Fruit fly (Drosophila melanogaster) whole organism, embryonic: ENCODE results near the gene frac.

Source experiments
- Abd-B ChIP-seq: fragments of 200-800 bp; sonication (Bioruptor generic); optimal IDR thresholded peaks from 2 replicates; lab custom pipeline; 2018; ENCODE audit warnings: missing biosample characterization, mild to moderate bottlenecking, missing genetic modification characterization, moderate library complexity
- CG10462 ChIP-seq: fragments of 200-800 bp; sonication (Bioruptor generic); optimal IDR thresholded peaks from 2 replicates; lab custom pipeline; 2016; ENCODE audit warnings: missing biosample characterization, missing genetic modification characterization
- CG10565 ChIP-seq: fragments of 200-800 bp; sonication (Bioruptor generic); optimal IDR thresholded peaks from 3 replicates; lab custom pipeline; 2016; ENCODE audit warnings: missing biosample characterization, mild to moderate bottlenecking, missing genetic modification characterization
- CG11247 ChIP-seq: fragments of 200-800 bp; sonication (Bioruptor generic); IDR thresholded peaks from 2 replicates; pipeline ENCODE4 v1.3.6; 2022; ENCODE audit warnings: missing biosample characterization, missing genetic modification characterization
- CG11456 ChIP-seq: fragments of 200-800 bp; sonication (Bioruptor generic); IDR thresholded peaks from 3 replicates; pipeline ENCODE4 v1.3.6; 2022; ENCODE audit warnings: missing biosample characterization, missing genetic modification characterization
- CG12219 ChIP-seq: fragments of 200-800 bp; sonication (Bioruptor generic); optimal IDR thresholded peaks from 3 replicates; lab custom pipeline; 2018; ENCODE audit warnings: missing biosample characterization, mild to moderate bottlenecking, missing genetic modification characterization
- CG13624 ChIP-seq: fragments of 200-800 bp; sonication (Bioruptor generic); optimal IDR thresholded peaks from 2 replicates; lab custom pipeline; 2016; ENCODE audit warnings: missing biosample characterization, missing genetic modification characterization
- CG13775 ChIP-seq: fragments of 200-800 bp; sonication (Bioruptor generic); optimal IDR thresholded peaks from 3 replicates; lab custom pipeline; 2017; ENCODE audit warnings: missing biosample characterization, mild to moderate bottlenecking, missing genetic modification characterization
- CG1603 ChIP-seq: fragments of 200-800 bp; sonication (Bioruptor generic); optimal IDR thresholded peaks from 2 replicates; lab custom pipeline; 2019; ENCODE audit warnings: missing biosample characterization, mild to moderate bottlenecking, missing genetic modification characterization, moderate library complexity
- CG17568 ChIP-seq: fragments of 200-800 bp; sonication (Bioruptor generic); optimal IDR thresholded peaks from 2 replicates; lab custom pipeline; 2018; ENCODE audit warnings: missing biosample characterization, mild to moderate bottlenecking, missing genetic modification characterization, moderate library complexity
- CG18262 ChIP-seq: fragments of 200-800 bp; optimal IDR thresholded peaks from 3 replicates; lab custom pipeline; 2019; ENCODE audit warnings: missing biosample characterization, mild to moderate bottlenecking, missing genetic modification characterization, moderate library complexity
- CG30020 ChIP-seq: fragments of 200-800 bp; optimal IDR thresholded peaks from 2 replicates; lab custom pipeline; 2019; ENCODE audit warnings: missing biosample characterization, mild to moderate bottlenecking, missing genetic modification characterization, moderate library complexity
- CG3281 ChIP-seq: fragments of 200-800 bp; sonication (Bioruptor generic); optimal IDR thresholded peaks from 3 replicates; lab custom pipeline; 2017; ENCODE audit warnings: missing biosample characterization, mild to moderate bottlenecking, missing genetic modification characterization
- CG33557 ChIP-seq: fragments of 200-800 bp; sonication (Bioruptor generic); optimal IDR thresholded peaks from 2 replicates; lab custom pipeline; 2019; ENCODE audit warnings: missing biosample characterization, mild to moderate bottlenecking, missing genetic modification characterization, moderate library complexity
- CG4707 ChIP-seq: fragments of 200-800 bp; sonication (Bioruptor generic); optimal IDR thresholded peaks from 2 replicates; lab custom pipeline; 2018; ENCODE audit warnings: missing biosample characterization, mild to moderate bottlenecking, missing genetic modification characterization, moderate library complexity
- CG4820 ChIP-seq: fragments of 200-800 bp; sonication (Bioruptor generic); optimal IDR thresholded peaks from 3 replicates; lab custom pipeline; 2016; ENCODE audit warnings: missing biosample characterization, missing genetic modification characterization
- CG6813 ChIP-seq: fragments of 200-800 bp; sonication (Bioruptor generic); optimal IDR thresholded peaks from 2 replicates; lab custom pipeline; 2017; ENCODE audit warnings: missing biosample characterization, missing genetic modification characterization, mild to moderate bottlenecking, moderate library complexity, missing genetic modification reagents
- CG7556 ChIP-seq: fragments of 200-800 bp; sonication (Bioruptor generic); optimal IDR thresholded peaks from 2 replicates; lab custom pipeline; 2017; ENCODE audit warnings: missing biosample characterization, mild to moderate bottlenecking, missing genetic modification characterization
- CG7745 ChIP-seq: fragments of 200-800 bp; sonication (Bioruptor generic); optimal IDR thresholded peaks from 2 replicates; lab custom pipeline; 2018; ENCODE audit warnings: missing biosample characterization, mild to moderate bottlenecking, missing genetic modification characterization, moderate library complexity
- CG8944 ChIP-seq: fragments of 200-800 bp; sonication (Bioruptor generic); optimal IDR thresholded peaks from 3 replicates; lab custom pipeline; 2016; ENCODE audit warnings: missing biosample characterization, missing genetic modification characterization
- CG9215 ChIP-seq: fragments of 200-800 bp; sonication (Bioruptor generic); IDR thresholded peaks from 2 replicates; pipeline ENCODE4 v1.3.6; 2022; ENCODE audit warnings: missing biosample characterization, missing genetic modification characterization
- CG9876 ChIP-seq: fragments of 200-800 bp; sonication (Bioruptor generic); optimal IDR thresholded peaks from 2 replicates; lab custom pipeline; 2016; ENCODE audit warnings: missing biosample characterization, missing genetic modification characterization
- D19A ChIP-seq: fragments of 200-800 bp; optimal IDR thresholded peaks from 3 replicates; lab custom pipeline; 2019; ENCODE audit warnings: missing biosample characterization, mild to moderate bottlenecking, missing genetic modification characterization, moderate library complexity
- E2f1 ChIP-seq: fragments of 200-800 bp; sonication (Bioruptor generic); IDR thresholded peaks from 2 replicates; pipeline ENCODE4 v1.3.6; 2022; ENCODE audit warnings: missing biosample characterization, missing genetic modification characterization
- HLH54F ChIP-seq: fragments of 200-800 bp; sonication (Bioruptor generic); optimal IDR thresholded peaks from 3 replicates; lab custom pipeline; 2016; ENCODE audit warnings: missing biosample characterization, missing genetic modification characterization
- HmgD ChIP-seq: fragments of 200-800 bp; sonication (Bioruptor generic); optimal IDR thresholded peaks from 3 replicates; lab custom pipeline; 2016; ENCODE audit warnings: missing biosample characterization, missing genetic modification characterization
- Hr39 ChIP-seq: fragments of >200 bp; optimal IDR thresholded peaks from 2 replicates; lab custom pipeline; 2017
- Mrtf ChIP-seq: fragments of 200-800 bp; sonication (Bioruptor generic); IDR thresholded peaks from 3 replicates; pipeline ENCODE4 v1.3.6; 2022; ENCODE audit warnings: missing biosample characterization, missing genetic modification characterization
- NC2α ChIP-seq: fragments of 200-800 bp; sonication (Bioruptor generic); optimal IDR thresholded peaks from 2 replicates; lab custom pipeline; 2016; ENCODE audit warnings: missing biosample characterization, missing genetic modification characterization
- NfI ChIP-seq: fragments of 200-800 bp; sonication (Bioruptor generic); optimal IDR thresholded peaks from 3 replicates; lab custom pipeline; 2018; ENCODE audit warnings: missing biosample characterization, mild to moderate bottlenecking, missing genetic modification characterization, moderate library complexity
- Ravus ChIP-seq: fragments of 200-800 bp; sonication (Bioruptor generic); IDR thresholded peaks from 2 replicates; pipeline ENCODE4 v1.3.6; 2022; ENCODE audit warnings: missing biosample characterization, missing genetic modification characterization
- Sin3A ChIP-seq: fragments of >200 bp; optimal IDR thresholded peaks from 2 replicates; lab custom pipeline; 2018
- Sry-δ ChIP-seq: fragments of 200-800 bp; sonication (Bioruptor generic); optimal IDR thresholded peaks from 2 replicates; lab custom pipeline; 2016; ENCODE audit warnings: missing biosample characterization, missing genetic modification characterization
- TFAM ChIP-seq: fragments of 200-800 bp; sonication (Bioruptor generic); optimal IDR thresholded peaks from 2 replicates; lab custom pipeline; 2017; ENCODE audit warnings: missing biosample characterization, missing genetic modification characterization, inconsistent platforms
- bab2 ChIP-seq: fragments of 200-800 bp; sonication (Bioruptor generic); optimal IDR thresholded peaks from 2 replicates; lab custom pipeline; 2016; ENCODE audit warnings: missing biosample characterization, missing genetic modification characterization
- caup ChIP-seq: fragments of 200-800 bp; sonication (Bioruptor generic); optimal IDR thresholded peaks from 3 replicates; lab custom pipeline; 2017; ENCODE audit warnings: missing biosample characterization, mild to moderate bottlenecking, missing genetic modification characterization, moderate library complexity; ENCODE audit not compliant: severe bottlenecking
- cg ChIP-seq: fragments of 200-800 bp; sonication (Bioruptor generic); optimal IDR thresholded peaks from 3 replicates; lab custom pipeline; 2019; ENCODE audit warnings: missing biosample characterization, mild to moderate bottlenecking, missing genetic modification characterization, moderate library complexity
- chif ChIP-seq, 2 experiments: fragments of 200-800 bp; sonication (Bioruptor generic); optimal IDR thresholded peaks; 3 replicates each; lab custom pipeline; 2016; ENCODE audit warnings: missing biosample characterization in 2 of 2, missing genetic modification characterization in 2 of 2
- disco-r ChIP-seq: fragments of 200-800 bp; sonication (Bioruptor generic); optimal IDR thresholded peaks from 2 replicates; lab custom pipeline; 2016; ENCODE audit warnings: missing biosample characterization, missing genetic modification characterization
- dpn ChIP-seq, 2 experiments: fragments of 200-800 bp; sonication (Bioruptor generic); optimal IDR thresholded peaks; 3 replicates each; lab custom pipeline; 2016; ENCODE audit warnings: missing biosample characterization in 2 of 2, missing genetic modification characterization in 2 of 2
- ewg ChIP-seq: fragments of 200-800 bp; sonication (Bioruptor generic); optimal IDR thresholded peaks from 3 replicates; lab custom pipeline; 2017; ENCODE audit warnings: mild to moderate bottlenecking, missing biosample characterization, missing genetic modification reagents, missing genetic modification characterization
- ftz-f1 ChIP-seq: fragments of 200-800 bp; sonication (Bioruptor generic); optimal IDR thresholded peaks from 2 replicates; lab custom pipeline; 2016; ENCODE audit warnings: missing biosample characterization, missing genetic modification characterization
- lov ChIP-seq, 2 experiments: fragments of 200-800 bp in 1 of 2; fragments of >200 bp in 1 of 2; sonication (Bioruptor generic) in 1 of 2; IDR thresholded peaks in 1 of 2; optimal IDR thresholded peaks in 1 of 2; 2 replicates in 1 of 2; 3 replicates in 1 of 2; pipeline versions ENCODE4 v1.3.6 to Lab custom; 2017 to 2022; ENCODE audit warnings: missing biosample characterization in 1 of 2, missing genetic modification characterization in 1 of 2
- maf-S ChIP-seq: fragments of 200-800 bp; sonication (Bioruptor generic); optimal IDR thresholded peaks from 2 replicates; lab custom pipeline; 2016; ENCODE audit warnings: missing biosample characterization, missing genetic modification characterization
- peb ChIP-seq: fragments of 200-800 bp; sonication (Bioruptor generic); IDR thresholded peaks from 2 replicates; pipeline ENCODE4 v1.3.6; 2022; ENCODE audit warnings: missing biosample characterization, missing genetic modification characterization
- repo ChIP-seq: fragments of 200-800 bp; sonication (Bioruptor generic); optimal IDR thresholded peaks from 2 replicates; lab custom pipeline; 2016; ENCODE audit warnings: missing biosample characterization, missing genetic modification characterization
- schlank ChIP-seq: fragments of 200-800 bp; sonication (Bioruptor generic); optimal IDR thresholded peaks from 2 replicates; lab custom pipeline; 2018; ENCODE audit warnings: missing biosample characterization, mild to moderate bottlenecking, missing genetic modification characterization
- seq ChIP-seq: fragments of 200-800 bp; sonication (Bioruptor generic); IDR thresholded peaks from 2 replicates; pipeline ENCODE4 v1.3.6; 2022; ENCODE audit warnings: missing biosample characterization, missing genetic modification characterization
- sisA ChIP-seq: fragments of 200-800 bp; sonication (Bioruptor generic); IDR thresholded peaks from 2 replicates; pipeline ENCODE4 v1.3.6; 2022; ENCODE audit warnings: missing biosample characterization, missing genetic modification characterization
- tap ChIP-seq: fragments of 200-800 bp; optimal IDR thresholded peaks from 3 replicates; lab custom pipeline; 2019; ENCODE audit warnings: missing biosample characterization, mild to moderate bottlenecking, missing genetic modification characterization, moderate library complexity
- tin ChIP-seq: fragments of 200-800 bp; sonication (Bioruptor generic); optimal IDR thresholded peaks from 3 replicates; lab custom pipeline; 2016; ENCODE audit warnings: missing biosample characterization, missing genetic modification characterization
- twi ChIP-seq: fragments of 200-800 bp; optimal IDR thresholded peaks from 2 replicates; lab custom pipeline; 2019; ENCODE audit warnings: missing biosample characterization, mild to moderate bottlenecking, missing genetic modification characterization, moderate library complexity

The frac gene

DNA sequence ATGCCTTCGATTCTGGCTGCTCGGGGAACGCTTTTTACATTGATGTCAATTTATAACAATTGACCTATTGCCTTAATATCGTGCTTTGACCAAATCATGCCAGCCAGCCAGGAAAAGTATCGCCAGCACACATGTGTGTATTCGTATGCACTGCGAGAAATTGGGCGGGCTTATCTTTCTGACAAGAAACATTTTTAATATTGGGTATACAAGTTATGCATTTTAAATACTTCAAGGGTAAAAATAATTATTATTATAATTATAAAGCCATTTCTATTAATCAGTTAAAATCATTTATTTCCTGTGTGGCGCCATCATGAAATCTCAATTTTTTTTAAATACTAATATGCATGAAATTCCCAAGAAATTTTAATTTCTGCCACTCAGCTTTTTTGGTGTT, 40.6 kb upstream of the frac start (continued):
- TF ChIP-seq CG4707 (GFP tag; lab: Kevin White, UChicago): no peak
- no peak for TF ChIP-seq twi (tag; lab: Kevin White, UChicago)
- no peak for TF ChIP-seq CG11456 (GFP tag; lab: Robert Waterston, UW)
- TF ChIP-seq Abd-B (GFP tag; lab: Kevin White, UChicago): peak; percentile 9
- no peak for TF ChIP-seq chif (GFP tag; optimal IDR thresholded peaks at IDR 0.05; lab: Kevin White, UChicago)
- TF ChIP-seq CG9215: no peak
- no peak for TF ChIP-seq seq
- TF ChIP-seq Mrtf (GFP tag; lab: Robert Waterston, UW): no peak
- no peak for TF ChIP-seq CG13624
- TF ChIP-seq caup (GFP tag; lab: Kevin White, UChicago): no peak
- no peak for TF ChIP-seq CG30020 (tag; lab: Kevin White, UChicago)
- TF ChIP-seq CG10565: no peak
- TF ChIP-seq E2f1 (GFP tag; lab: Robert Waterston, UW): peak; percentile 28; the same call in 1 of the 2 replicates
- TF ChIP-seq repo (GFP tag; lab: Kevin White, UChicago): no peak
- no peak for TF ChIP-seq ftz-f1 (GFP tag; lab: Kevin White, UChicago)
- no peak for TF ChIP-seq bab2 (GFP tag; lab: Kevin White, UChicago)
- no peak for TF ChIP-seq disco-r (GFP tag; lab: Kevin White, UChicago)
- TF ChIP-seq tap: no peak
- TF ChIP-seq D19A (tag; lab: Kevin White, UChicago): peak; percentile 38
- no peak for TF ChIP-seq CG17568 (GFP tag; lab: Kevin White, UChicago)
- no peak for TF ChIP-seq CG7745 (tag; lab: Kevin White, UChicago)
- no peak for TF ChIP-seq tin (GFP tag; lab: Kevin White, UChicago)
- no peak for TF ChIP-seq Hr39 (lab: Kevin White, UChicago)
- TF ChIP-seq CG6813: no peak
- no peak for TF ChIP-seq NC2α (GFP tag; lab: Kevin White, UChicago)
- TF ChIP-seq maf-S (GFP tag; lab: Kevin White, UChicago): no peak
- no peak for TF ChIP-seq CG4820 (GFP tag; lab: Kevin White, UChicago)
- TF ChIP-seq CG9876 (GFP tag; lab: Kevin White, UChicago): no peak
- peak; percentile 32 for TF ChIP-seq CG18262 (tag; lab: Kevin White, UChicago)
- no peak for TF ChIP-seq Sin3A (lab: Kevin White, UChicago)
- no peak for TF ChIP-seq schlank
- TF ChIP-seq Sry-δ (GFP tag; lab: Kevin White, UChicago): no peak
- no peak for TF ChIP-seq CG8944 (GFP tag; lab: Kevin White, UChicago)
- no peak for TF ChIP-seq CG1603
- no peak for TF ChIP-seq HLH54F (GFP tag; lab: Kevin White, UChicago)
- TF ChIP-seq CG10462: no peak
- no peak for TF ChIP-seq lov (optimal IDR thresholded peaks at IDR 0.05; lab: Kevin White, UChicago)
- no peak for TF ChIP-seq lov (GFP tag; IDR thresholded peaks at IDR 0.05; lab: Robert Waterston, UW)
- TF ChIP-seq CG7556 (GFP tag; lab: Kevin White, UChicago): no peak
- no peak for TF ChIP-seq HmgD
- TF ChIP-seq cg (GFP tag; lab: Kevin White, UChicago): no peak
- peak in 1 of 2 experiments; percentile 12 for TF ChIP-seq dpn (GFP tag; optimal IDR thresholded peaks at IDR 0.05; lab: Kevin White, UChicago)
- no peak for TF ChIP-seq NfI
- no peak for TF ChIP-seq TFAM
- TF ChIP-seq CG13775 (GFP tag; lab: Kevin White, UChicago): no peak
- no peak for TF ChIP-seq Ravus (GFP tag; lab: Robert Waterston, UW)
- TF ChIP-seq peb (GFP tag; lab: Robert Waterston, UW): no peak
- TF ChIP-seq ewg (GFP tag; lab: Kevin White, UChicago): peak; percentile 9
- no peak for TF ChIP-seq CG33557 (GFP tag; lab: Kevin White, UChicago)
- no peak for TF ChIP-seq CG12219
- peak; percentile 13 for TF ChIP-seq CG3281 (GFP tag; lab: Kevin White, UChicago)
- TF ChIP-seq CG11247: no peak
- peak; percentile 45 for TF ChIP-seq sisA
